Fruit fly (Drosophila melanogaster) whole organism, larva: ENCODE results near the gene obe.
A peak's percentile ranks its signal among the peaks of the same experiment; 100 is the strongest.

Experiments used
- noc ChIP-seq: fragments of 200-800 bp; sonication (Bioruptor generic); optimal IDR thresholded peaks from 3 replicates; lab custom pipeline; 2019; ENCODE audit warnings: missing biosample characterization, mild to moderate bottlenecking, missing genetic modification characterization, moderate library complexity

obe gene

DNA sequence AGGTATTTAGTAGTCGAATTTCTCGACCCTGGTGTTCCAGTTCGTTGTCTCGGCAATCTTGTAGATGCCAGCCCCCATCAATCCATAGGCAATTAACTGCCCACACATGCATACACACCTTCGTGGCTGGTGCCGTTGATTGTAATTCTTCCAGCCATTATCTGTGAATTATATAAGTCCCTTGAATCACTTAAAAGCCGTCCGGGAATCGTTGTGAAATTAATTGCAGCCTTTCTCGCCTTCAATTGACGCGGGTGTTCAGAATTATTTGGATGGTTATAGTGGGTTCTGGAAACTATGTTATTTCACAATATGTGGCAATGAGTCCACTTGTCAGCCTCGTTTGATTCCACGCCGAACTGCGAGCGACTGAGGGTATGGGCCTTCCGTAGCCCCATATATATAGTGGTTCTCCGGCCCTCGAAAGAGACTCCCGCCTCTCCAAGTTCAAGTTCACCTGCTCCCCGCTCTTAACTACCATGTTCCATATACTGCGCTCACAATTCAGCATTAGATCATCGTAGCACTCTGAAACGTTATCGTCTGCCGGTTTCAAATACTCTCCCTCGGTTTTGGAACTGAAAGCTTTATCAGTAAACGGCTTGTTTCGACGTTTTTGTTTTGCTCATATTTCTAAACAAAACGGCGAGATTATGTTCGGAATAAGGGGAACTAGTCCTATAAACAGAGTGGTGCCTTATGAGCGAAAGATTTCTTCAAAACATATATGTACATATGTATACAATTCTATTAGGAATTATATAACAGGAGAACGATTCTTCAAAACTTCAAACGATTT lies 51.3 kb downstream of the obe start, which contains the start of gene AOX1:
TSS of gene AOX1 (minus strand) at position 375 of the 799 bp plus-strand sequence.
- TF ChIP-seq noc (tag; lab: Kevin White, UChicago), result peak; percentile 15

DNA sequence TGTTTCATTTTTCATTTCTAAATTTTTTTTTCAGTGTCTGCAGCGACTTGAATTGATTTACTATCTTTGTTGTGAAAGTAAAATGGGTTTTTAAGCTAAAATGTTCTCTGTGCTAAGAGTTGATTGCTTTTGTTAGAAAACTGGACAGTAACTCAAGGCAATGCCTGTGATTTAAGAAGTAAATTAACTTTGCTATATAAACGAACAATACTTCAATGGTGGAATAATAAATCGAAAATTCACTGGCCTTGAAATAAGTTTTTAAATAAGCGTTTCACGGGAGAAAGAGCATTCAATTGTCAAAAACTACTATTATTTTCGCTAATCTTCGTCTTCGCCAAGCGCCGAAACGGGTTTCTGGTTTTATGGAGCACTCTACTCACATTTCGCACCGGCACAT lies 55.1 kb downstream of the obe start:
- no peak for TF ChIP-seq noc (tag; lab: Kevin White, UChicago)

dm6 chr3R:15542314-15542713 lies 56.5 kb downstream of the obe start, which contains the start of gene AOX2:
Gene AOX2, minus strand, starts transcription at chr3R:15542414.
- TF ChIP-seq noc (tag; lab: Kevin White, UChicago), result no peak
